Fruit fly (Drosophila melanogaster) whole organism, embryonic: ENCODE results near the gene Gr64b.

Source experiments
- Adf1 ChIP-seq: fragments of 200-800 bp; sonication (Bioruptor generic); IDR thresholded peaks from 2 replicates; pipeline ENCODE4 v1.3.6; 2022; ENCODE audit warnings: missing biosample characterization, missing genetic modification characterization
- BEAF-32 ChIP-seq: fragments of 200-800 bp; sonication (Bioruptor generic); optimal IDR thresholded peaks from 3 replicates; lab custom pipeline; 2017; ENCODE audit warnings: missing biosample characterization, missing genetic modification characterization, mild to moderate bottlenecking, moderate library complexity, missing genetic modification reagents
- CG10267 ChIP-seq: fragments of 200-800 bp; sonication (Bioruptor generic); optimal IDR thresholded peaks from 2 replicates; lab custom pipeline; 2018; ENCODE audit warnings: missing biosample characterization, mild to moderate bottlenecking, missing genetic modification characterization, moderate library complexity
- CG10366 ChIP-seq: fragments of 200-800 bp; sonication (Bioruptor generic); IDR thresholded peaks from 2 replicates; pipeline ENCODE4 v1.3.6; 2022; ENCODE audit warnings: missing biosample characterization, missing genetic modification characterization
- CG11504 ChIP-seq: fragments of 200-800 bp; sonication (Bioruptor generic); optimal IDR thresholded peaks from 3 replicates; lab custom pipeline; 2019; ENCODE audit warnings: missing biosample characterization, mild to moderate bottlenecking, missing genetic modification characterization, moderate library complexity
- CG11723 ChIP-seq: fragments of 200-800 bp; sonication (Bioruptor generic); optimal IDR thresholded peaks from 2 replicates; lab custom pipeline; 2017; ENCODE audit warnings: missing biosample characterization, mild to moderate bottlenecking, missing genetic modification characterization
- CG13624 ChIP-seq: fragments of 200-800 bp; sonication (Bioruptor generic); optimal IDR thresholded peaks from 2 replicates; lab custom pipeline; 2016; ENCODE audit warnings: missing biosample characterization, missing genetic modification characterization
- CG17186 ChIP-seq: fragments of 200-800 bp; sonication (Bioruptor generic); optimal IDR thresholded peaks from 3 replicates; lab custom pipeline; 2017; ENCODE audit warnings: missing biosample characterization, missing genetic modification reagents, missing genetic modification characterization
- CG17328 ChIP-seq: fragments of 200-800 bp; sonication (Bioruptor generic); IDR thresholded peaks from 2 replicates; pipeline ENCODE4 v1.3.6; 2022; ENCODE audit warnings: missing biosample characterization, missing genetic modification characterization
- CG18262 ChIP-seq: fragments of 200-800 bp; optimal IDR thresholded peaks from 3 replicates; lab custom pipeline; 2019; ENCODE audit warnings: missing biosample characterization, mild to moderate bottlenecking, missing genetic modification characterization, moderate library complexity
- CG18619 ChIP-seq: fragments of 200-800 bp; sonication (Bioruptor generic); optimal IDR thresholded peaks from 3 replicates; lab custom pipeline; 2017; ENCODE audit warnings: missing biosample characterization, mild to moderate bottlenecking, missing genetic modification characterization
- CG2678 ChIP-seq: fragments of 200-800 bp; sonication (Bioruptor generic); optimal IDR thresholded peaks from 3 replicates; lab custom pipeline; 2019; ENCODE audit warnings: missing biosample characterization, mild to moderate bottlenecking, missing genetic modification characterization, moderate library complexity
- CG31224 ChIP-seq: fragments of 200-800 bp; sonication (Bioruptor generic); IDR thresholded peaks from 2 replicates; pipeline ENCODE4 v1.3.6; 2022; ENCODE audit warnings: missing biosample characterization, missing genetic modification characterization
- CG3726 ChIP-seq: fragments of 200-800 bp; sonication (Bioruptor generic); IDR thresholded peaks from 3 replicates; pipeline ENCODE4, ENCODE4 v1.3.6; 2022; ENCODE audit warnings: missing biosample characterization, missing genetic modification characterization
- CG3847 ChIP-seq: fragments of 200-800 bp; sonication (Bioruptor generic); IDR thresholded peaks from 2 replicates; pipeline ENCODE4 v1.3.6; 2022; ENCODE audit warnings: missing biosample characterization, missing genetic modification characterization
- CG6689 ChIP-seq: fragments of 200-800 bp; sonication (Bioruptor generic); IDR thresholded peaks from 2 replicates; pipeline ENCODE4 v1.3.6; 2022; ENCODE audit warnings: missing biosample characterization, missing genetic modification characterization
- CG6791 ChIP-seq: fragments of 200-800 bp; sonication (Bioruptor generic); IDR thresholded peaks from 3 replicates; pipeline ENCODE4 v1.3.6; 2022; ENCODE audit warnings: missing biosample characterization, missing genetic modification characterization; ENCODE audit not compliant: partially characterized antibody
- CG9797 ChIP-seq: fragments of 200-800 bp; sonication (Bioruptor generic); optimal IDR thresholded peaks from 3 replicates; lab custom pipeline; 2018; ENCODE audit warnings: missing biosample characterization, mild to moderate bottlenecking, missing genetic modification characterization
- CG9876 ChIP-seq: fragments of 200-800 bp; sonication (Bioruptor generic); optimal IDR thresholded peaks from 2 replicates; lab custom pipeline; 2016; ENCODE audit warnings: missing biosample characterization, missing genetic modification characterization
- CoRest ChIP-seq: fragments of 200-800 bp; sonication (Bioruptor generic); optimal IDR thresholded peaks from 3 replicates; lab custom pipeline; 2018; ENCODE audit warnings: missing biosample characterization, mild to moderate bottlenecking, missing genetic modification characterization, moderate library complexity
- Gug ChIP-seq: fragments of 200-800 bp; sonication (Bioruptor generic); IDR thresholded peaks from 4 replicates; pipeline ENCODE4 v1.3.6; 2022; ENCODE audit warnings: missing biosample characterization, missing genetic modification characterization
- HmgZ ChIP-seq: fragments of 200-800 bp; sonication (Bioruptor generic); optimal IDR thresholded peaks from 2 replicates; lab custom pipeline; 2018; ENCODE audit warnings: missing biosample characterization, mild to moderate bottlenecking, missing genetic modification characterization
- Hr3 ChIP-seq: fragments of 200-800 bp; sonication (Bioruptor generic); optimal IDR thresholded peaks from 3 replicates; lab custom pipeline; 2016; ENCODE audit warnings: missing biosample characterization, missing genetic modification characterization
- Hr78 ChIP-seq, 2 experiments: fragments of 200-800 bp in 1 of 2; fragments of >200 bp in 1 of 2; sonication (Bioruptor generic) in 1 of 2; optimal IDR thresholded peaks; 2 replicates each; lab custom pipeline; 2017 to 2019; ENCODE audit warnings: missing biosample characterization in 2 of 2, missing genetic modification characterization in 2 of 2, mild to moderate bottlenecking in 1 of 2, moderate library complexity in 1 of 2
- Kr ChIP-seq: fragments of 200-800 bp; sonication (Bioruptor generic); optimal IDR thresholded peaks from 2 replicates; lab custom pipeline; 2017; ENCODE audit warnings: missing biosample characterization, mild to moderate bottlenecking, missing genetic modification characterization
- Mrtf ChIP-seq: fragments of 200-800 bp; sonication (Bioruptor generic); IDR thresholded peaks from 3 replicates; pipeline ENCODE4 v1.3.6; 2022; ENCODE audit warnings: missing biosample characterization, missing genetic modification characterization
- Myb ChIP-seq: fragments of 200-800 bp; sonication (Bioruptor generic); optimal IDR thresholded peaks from 2 replicates; lab custom pipeline; 2016; ENCODE audit warnings: missing biosample characterization, missing genetic modification characterization
- NC2α ChIP-seq: fragments of 200-800 bp; sonication (Bioruptor generic); optimal IDR thresholded peaks from 2 replicates; lab custom pipeline; 2016; ENCODE audit warnings: missing biosample characterization, missing genetic modification characterization
- NC2β ChIP-seq: fragments of 200-800 bp; sonication (Bioruptor generic); optimal IDR thresholded peaks from 2 replicates; lab custom pipeline; 2016; ENCODE audit warnings: missing biosample characterization, missing genetic modification characterization
- Pdp1 ChIP-seq, 2 experiments: fragments of 200-800 bp; sonication (Bioruptor generic); optimal IDR thresholded peaks; 3 replicates each; lab custom pipeline; 2016; ENCODE audit warnings: missing biosample characterization in 2 of 2, missing genetic modification characterization in 2 of 2, mild to moderate bottlenecking in 1 of 2, moderate library complexity in 1 of 2
- Poxn ChIP-seq: fragments of 200-800 bp; sonication (Bioruptor generic); IDR thresholded peaks from 2 replicates; pipeline ENCODE4 v1.3.6; 2022; ENCODE audit warnings: missing biosample characterization, missing genetic modification characterization
- Ptx1 ChIP-seq: fragments of 200-800 bp; sonication (Bioruptor generic); IDR thresholded peaks from 2 replicates; pipeline ENCODE4 v1.3.6; 2022; ENCODE audit warnings: missing biosample characterization, missing genetic modification characterization
- Rfx ChIP-seq: fragments of 200-800 bp; sonication (Bioruptor generic); IDR thresholded peaks from 2 replicates; pipeline ENCODE4 v1.3.6; 2022; ENCODE audit warnings: missing biosample characterization, missing genetic modification characterization
- Sox102F ChIP-seq: fragments of 200-800 bp; sonication (Bioruptor generic); optimal IDR thresholded peaks from 2 replicates; lab custom pipeline; 2018; ENCODE audit warnings: missing biosample characterization, mild to moderate bottlenecking, missing genetic modification characterization, moderate library complexity
- Trl ChIP-seq, 3 experiments: fragments of >200 bp in 2 of 3; fragments of 200-800 bp in 1 of 3; sonication (Bioruptor generic) in 1 of 3; optimal IDR thresholded peaks; 2 replicates in 1 of 3; 3 replicates in 2 of 3; lab custom pipeline; 2016 to 2017; ENCODE audit warnings: missing biosample characterization in 1 of 3, missing genetic modification characterization in 1 of 3
- ara ChIP-seq: fragments of 200-800 bp; sonication (Bioruptor generic); IDR thresholded peaks from 2 replicates; pipeline ENCODE4 v1.3.6; 2022; ENCODE audit warnings: missing biosample characterization, missing genetic modification characterization
- disco-r ChIP-seq: fragments of 200-800 bp; sonication (Bioruptor generic); optimal IDR thresholded peaks from 2 replicates; lab custom pipeline; 2016; ENCODE audit warnings: missing biosample characterization, missing genetic modification characterization
- eyg ChIP-seq: fragments of 200-800 bp; sonication (Bioruptor generic); optimal IDR thresholded peaks from 3 replicates; lab custom pipeline; 2016; ENCODE audit warnings: missing biosample characterization, missing genetic modification characterization
- fd3F ChIP-seq: fragments of 200-800 bp; sonication (Bioruptor generic); optimal IDR thresholded peaks from 2 replicates; lab custom pipeline; 2018; ENCODE audit warnings: missing biosample characterization, mild to moderate bottlenecking, missing genetic modification characterization, moderate library complexity
- fd64A ChIP-seq: fragments of 200-800 bp; sonication (Bioruptor generic); optimal IDR thresholded peaks from 3 replicates; lab custom pipeline; 2018; ENCODE audit warnings: missing biosample characterization, mild to moderate bottlenecking, missing genetic modification characterization
- fru ChIP-seq: fragments of >200 bp; optimal IDR thresholded peaks from 2 replicates; lab custom pipeline; 2017
- ham ChIP-seq: fragments of 200-800 bp; sonication (Bioruptor generic); IDR thresholded peaks from 2 replicates; pipeline ENCODE4 v1.3.6; 2022; ENCODE audit warnings: missing biosample characterization, missing genetic modification characterization
- hb ChIP-seq: fragments of 200-800 bp; sonication (Bioruptor generic); IDR thresholded peaks from 3 replicates; pipeline ENCODE4 v1.3.6; 2022; ENCODE audit warnings: missing biosample characterization, missing genetic modification characterization; ENCODE audit not compliant: partially characterized antibody
- hth ChIP-seq: fragments of >200 bp; optimal IDR thresholded peaks from 2 replicates; lab custom pipeline; 2017; ENCODE audit warnings: inconsistent platforms
- mam ChIP-seq: fragments of 200-800 bp; sonication (Bioruptor generic); optimal IDR thresholded peaks from 3 replicates; lab custom pipeline; 2016; ENCODE audit warnings: missing biosample characterization, missing genetic modification characterization
- nerfin-1 ChIP-seq: fragments of 200-800 bp; sonication (Bioruptor generic); optimal IDR thresholded peaks from 3 replicates; lab custom pipeline; 2019; ENCODE audit warnings: missing biosample characterization, mild to moderate bottlenecking, missing genetic modification characterization, moderate library complexity
- stwl ChIP-seq: fragments of 200-800 bp; sonication (Bioruptor generic); optimal IDR thresholded peaks from 3 replicates; lab custom pipeline; 2018; ENCODE audit warnings: missing biosample characterization, mild to moderate bottlenecking, missing genetic modification characterization, moderate library complexity
- tin ChIP-seq: fragments of 200-800 bp; sonication (Bioruptor generic); optimal IDR thresholded peaks from 3 replicates; lab custom pipeline; 2016; ENCODE audit warnings: missing biosample characterization, missing genetic modification characterization
- unc-4 ChIP-seq: fragments of 200-800 bp; sonication (Bioruptor generic); IDR thresholded peaks from 2 replicates; pipeline ENCODE4 v1.3.6; 2022; ENCODE audit warnings: missing biosample characterization, missing genetic modification characterization; ENCODE audit not compliant: partially characterized antibody
- wdn ChIP-seq: fragments of 200-800 bp; sonication (Bioruptor generic); IDR thresholded peaks from 2 replicates; pipeline ENCODE4 v1.3.6; 2022; ENCODE audit warnings: missing biosample characterization, missing genetic modification characterization
- yki ChIP-seq: fragments of >200 bp; optimal IDR thresholded peaks from 3 replicates; lab custom pipeline; 2018

Gr64b gene

DNA sequence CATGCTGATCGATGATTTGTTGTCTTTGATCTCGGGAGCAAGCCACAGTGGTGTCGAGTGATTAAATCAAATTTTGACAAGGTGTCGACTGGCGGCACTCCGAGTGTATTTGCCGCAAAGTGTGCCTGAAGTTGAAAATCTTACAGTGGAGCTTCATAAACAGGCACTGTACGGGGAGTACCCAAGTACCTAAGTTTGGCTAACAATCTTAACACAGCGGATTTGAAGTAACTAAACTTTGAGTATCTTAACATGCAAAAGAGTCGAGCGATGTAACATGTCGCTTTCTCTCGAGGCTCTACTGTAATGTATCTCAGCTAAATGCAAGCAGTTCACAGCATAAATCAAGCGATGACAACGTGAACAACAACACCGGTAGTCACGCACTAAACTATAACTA lies 11.7 kb upstream of the Gr64b start (continued):
- TF ChIP-seq CG11723 (GFP tag; lab: Kevin White, UChicago) (peak; percentile 21), CG31224 (GFP tag; lab: Robert Waterston, UW) (0 out of 2 replicates have a peak, but pooled peaks have one; percentile 25), yki (lab: Kevin White, UChicago) (no peak), mam (GFP tag; lab: Kevin White, UChicago) (peak; percentile 39), CG13624 (no peak), Sox102F (peak; percentile 65), CG3847 (GFP tag; lab: Robert Waterston, UW) (peak; percentile 39; the same call in 1 of the 2 replicates), hth (lab: Kevin White, UChicago) (no peak), fru (lab: Kevin White, UChicago) (no peak), disco-r (GFP tag; lab: Kevin White, UChicago) (no peak), fd64A (GFP tag; lab: Kevin White, UChicago) (peak; percentile 71), ham (GFP tag; lab: Robert Waterston, UW) (no peak), Gug (GFP tag; lab: Robert Waterston, UW) (peak; percentile 75; the same call in 3 of the 4 replicates), unc-4 (no peak), CG9876 (no peak), CG18262 (peak; percentile 77), NC2α (no peak), Trl (optimal IDR thresholded peaks at IDR 0.05; lab: Kevin White, UChicago) (no peak), Trl (GFP tag; optimal IDR thresholded peaks at IDR 0.05; lab: Kevin White, UChicago) (peak; percentile 60), Mrtf (GFP tag; lab: Robert Waterston, UW) (peak; percentile 61; the same call in 1 of the 3 replicates), CG10267 (tag; lab: Kevin White, UChicago) (peak; percentile 58), Hr3 (peak; percentile 43), HmgZ (no peak), CG18619 (peak; percentile 35), Poxn (GFP tag; lab: Robert Waterston, UW) (no peak), stwl (tag; lab: Kevin White, UChicago) (peak; percentile 15), Adf1 (GFP tag; lab: Robert Waterston, UW) (no peak), eyg (GFP tag; lab: Kevin White, UChicago) (no peak), NC2β (peak; percentile 57), tin (peak; percentile 81), Rfx (no peak), CG6791 (no peak), CG10366 (GFP tag; lab: Robert Waterston, UW) (peak; percentile 66), nerfin-1 (tag; lab: Kevin White, UChicago) (peak; percentile 56), CG9797 (GFP tag; lab: Kevin White, UChicago) (no peak), wdn (GFP tag; lab: Robert Waterston, UW) (no peak), CG11504 (tag; lab: Kevin White, UChicago) (peak; percentile 70), Kr (GFP tag; lab: Kevin White, UChicago) (no peak), hb (no peak), CoRest (tag; lab: Kevin White, UChicago) (peak; percentile 67), CG6689 (GFP tag; lab: Robert Waterston, UW) (peak; percentile 72), CG17186 (GFP tag; lab: Kevin White, UChicago) (peak; percentile 42), CG17328 (peak; percentile 80), Myb (GFP tag; lab: Kevin White, UChicago) (no peak), ara (GFP tag; lab: Robert Waterston, UW) (peak; percentile 90), Ptx1 (GFP tag; lab: Robert Waterston, UW) (peak; percentile 53), CG3726 (peak; percentile 60; the same call in 2 of the 3 replicates), fd3F (GFP tag; lab: Kevin White, UChicago) (no peak), CG2678 (peak; percentile 59), Pdp1 (GFP tag; optimal IDR thresholded peaks at IDR 0.05; lab: Kevin White, UChicago) (peak; percentile 43 to 59), BEAF-32 (GFP tag; lab: Kevin White, UChicago) (no peak), Hr78 (GFP tag; optimal IDR thresholded peaks at IDR 0.05; lab: Kevin White, UChicago) (no peak)
